In genomic region chr3R:31059036-31059806, dm6 we compare ENCODE assay signal across 1 fruit fly cellular context.
A peak's percentile ranks its signal among the peaks of the same experiment; 100 is the strongest.
TF ChIP-seq lines count a peak whose summit lies in the region.

No protein-coding gene starts in this region.

TF ChIP-seq in whole organism, embryonic, 481 proteins besides CTCF, POLR2A, EP300 and RAD21 (continued from another document and continues in another):
- TF ChIP-seq unc-4 (GFP tag; IDR thresholded peaks at IDR 0.05; lab: Robert Waterston, UW; ENCODE audit: partially characterized antibody) (no peak), pita (GFP tag; optimal IDR thresholded peaks at IDR 0.05; lab: Kevin White, UChicago) (no peak), CG1529 (GFP tag; optimal IDR thresholded peaks at IDR 0.05; lab: Kevin White, UChicago) (peak; percentile 82), CG11696 (GFP tag; IDR thresholded peaks at IDR 0.05; lab: Robert Waterston, UW) (peak; percentile 70; the same call in 1 of the 2 replicates), B-H2 (GFP tag; optimal IDR thresholded peaks at IDR 0.05; lab: Kevin White, UChicago) (peak; percentile 17), cas (GFP tag; IDR thresholded peaks at IDR 0.05; lab: Robert Waterston, UW) (peak; percentile 58; the same call in 1 of the 2 replicates), Xbp1 (GFP tag; optimal IDR thresholded peaks at IDR 0.05; lab: Kevin White, UChicago) (peak; percentile 74), schlank (tag; optimal IDR thresholded peaks at IDR 0.05; lab: Kevin White, UChicago) (peak; percentile 45), gro (GFP tag; optimal IDR thresholded peaks at IDR 0.05; lab: Kevin White, UChicago) (no peak), Awh (GFP tag; IDR thresholded peaks at IDR 0.05; lab: Robert Waterston, UW) (peak; percentile 88), CG32767 (GFP tag; IDR thresholded peaks at IDR 0.05; lab: Robert Waterston, UW) (0 out of 2 replicates have a peak, but pooled peaks have one; percentile 46), run (tag; optimal IDR thresholded peaks at IDR 0.05; lab: Kevin White, UChicago) (peak; percentile 73), crc (GFP tag; optimal IDR thresholded peaks at IDR 0.05; lab: Kevin White, UChicago) (no peak), exex (tag; optimal IDR thresholded peaks at IDR 0.05; lab: Kevin White, UChicago) (peak; percentile 59), CG11456 (GFP tag; IDR thresholded peaks at IDR 0.05; lab: Robert Waterston, UW) (peak; percentile 45; the same call in 1 of the 3 replicates), CG12071 (GFP tag; optimal IDR thresholded peaks at IDR 0.05; lab: Kevin White, UChicago) (peak; percentile 58), dan (GFP tag; IDR thresholded peaks at IDR 0.05; lab: Robert Waterston, UW) (0 out of 2 replicates have a peak, but pooled peaks have one; percentile 39), sna (GFP tag; IDR thresholded peaks at IDR 0.05; lab: Robert Waterston, UW; ENCODE audit: partially characterized antibody) (no peak), pzg (GFP tag; optimal IDR thresholded peaks at IDR 0.05; lab: Kevin White, UChicago) (no peak), bcd (GFP tag; optimal IDR thresholded peaks at IDR 0.05; lab: Kevin White, UChicago) (peak; percentile 77), CG12744 (GFP tag; optimal IDR thresholded peaks at IDR 0.05; lab: Kevin White, UChicago) (no peak), usp (GFP tag; optimal IDR thresholded peaks at IDR 0.05; lab: Kevin White, UChicago) (no peak), jumu (GFP tag; optimal IDR thresholded peaks at IDR 0.05; lab: Kevin White, UChicago) (no peak), CG8359 (GFP tag; optimal IDR thresholded peaks at IDR 0.05; lab: Kevin White, UChicago; ENCODE audit: borderline replicate concordance) (peak; percentile 69), slou (GFP tag; optimal IDR thresholded peaks at IDR 0.05; lab: Kevin White, UChicago) (peak; percentile 17), tio (GFP tag; optimal IDR thresholded peaks at IDR 0.05; lab: Kevin White, UChicago) (peak; percentile 79), CG12236 (GFP tag; optimal IDR thresholded peaks at IDR 0.05; lab: Kevin White, UChicago) (peak; percentile 18), grau (tag; optimal IDR thresholded peaks at IDR 0.05; lab: Kevin White, UChicago) (peak; percentile 81), zen2 (GFP tag; IDR thresholded peaks at IDR 0.05; lab: Robert Waterston, UW; ENCODE audit: partially characterized antibody) (no peak), CG2129 (GFP tag; IDR thresholded peaks at IDR 0.05; lab: Robert Waterston, UW; ENCODE audit: partially characterized antibody) (no peak), CG6854 (GFP tag; optimal IDR thresholded peaks at IDR 0.05; lab: Kevin White, UChicago) (peak; percentile 58), CG31224 (GFP tag; IDR thresholded peaks at IDR 0.05; lab: Robert Waterston, UW) (peak; percentile 67; the same call in 1 of the 2 replicates), CG32532 (GFP tag; IDR thresholded peaks at IDR 0.05; lab: Robert Waterston, UW) (peak; percentile 77), CG4707 (GFP tag; optimal IDR thresholded peaks at IDR 0.05; lab: Kevin White, UChicago) (peak; percentile 81), Taf1 (GFP tag; IDR thresholded peaks at IDR 0.05; lab: Robert Waterston, UW) (peak; percentile 72), CG4617 (GFP tag; optimal IDR thresholded peaks at IDR 0.05; lab: Kevin White, UChicago; ENCODE audit: borderline replicate concordance) (peak; percentile 39), eyg (GFP tag; optimal IDR thresholded peaks at IDR 0.05; lab: Kevin White, UChicago) (no peak), CG10209 (GFP tag; optimal IDR thresholded peaks at IDR 0.05; lab: Kevin White, UChicago) (peak; percentile 78), Sry-δ (GFP tag; optimal IDR thresholded peaks at IDR 0.05; lab: Kevin White, UChicago) (no peak), vfl (GFP tag; optimal IDR thresholded peaks at IDR 0.05; lab: Kevin White, UChicago) (no peak), CG14050 (GFP tag; IDR thresholded peaks at IDR 0.05; lab: Robert Waterston, UW) (peak; percentile 55; the same call in 2 of the 3 replicates), CG5180 (GFP tag; optimal IDR thresholded peaks at IDR 0.05; lab: Kevin White, UChicago) (peak; percentile 64), CG12155 (GFP tag; optimal IDR thresholded peaks at IDR 0.05; lab: Kevin White, UChicago) (peak; percentile 55), HmgZ (tag; optimal IDR thresholded peaks at IDR 0.05; lab: Kevin White, UChicago) (peak; percentile 38), sqz (GFP tag; optimal IDR thresholded peaks at IDR 0.05; lab: Kevin White, UChicago) (peak; percentile 57), CG9932 (GFP tag; IDR thresholded peaks at IDR 0.05; lab: Robert Waterston, UW) (peak; percentile 68), Neu2 (GFP tag; optimal IDR thresholded peaks at IDR 0.05; lab: Kevin White, UChicago; ENCODE audit: borderline replicate concordance) (no peak), Dp (GFP tag; optimal IDR thresholded peaks at IDR 0.05; lab: Kevin White, UChicago) (no peak), Dll (GFP tag; IDR thresholded peaks at IDR 0.05; lab: Robert Waterston, UW; ENCODE audit: partially characterized antibody) (no peak), CG17186 (GFP tag; optimal IDR thresholded peaks at IDR 0.05; lab: Kevin White, UChicago) (peak; percentile 42), CG3726 (GFP tag; IDR thresholded peaks at IDR 0.05; lab: Robert Waterston, UW) (peak; percentile 81), Lpt (GFP tag; optimal IDR thresholded peaks at IDR 0.05; lab: Kevin White, UChicago) (no peak), CG7987 (GFP tag; optimal IDR thresholded peaks at IDR 0.05; lab: Kevin White, UChicago) (peak; percentile 42), CG3995 (GFP tag; optimal IDR thresholded peaks at IDR 0.05; lab: Kevin White, UChicago) (peak; percentile 42), CG11093 (GFP tag; IDR thresholded peaks at IDR 0.05; lab: Robert Waterston, UW) (peak; percentile 56; the same call in 1 of the 3 replicates), B-H1 (GFP tag; IDR thresholded peaks at IDR 0.05; lab: Robert Waterston, UW) (peak; percentile 61), en (GFP tag; optimal IDR thresholded peaks at IDR 0.05; lab: Kevin White, UChicago) (no peak), E2f1 (GFP tag; IDR thresholded peaks at IDR 0.05; lab: Robert Waterston, UW) (peak; percentile 27; the same call in 1 of the 2 replicates), CG1792 (GFP tag; optimal IDR thresholded peaks at IDR 0.05; lab: Kevin White, UChicago) (no peak), CG17829 (tag; optimal IDR thresholded peaks at IDR 0.05; lab: Kevin White, UChicago) (peak; percentile 91), Pdp1 (GFP tag; optimal IDR thresholded peaks at IDR 0.05; lab: Kevin White, UChicago) (peak; percentile 35 to 41), chn (GFP tag; optimal IDR thresholded peaks at IDR 0.05; lab: Kevin White, UChicago) (peak; percentile 18), nom (GFP tag; optimal IDR thresholded peaks at IDR 0.05; lab: Kevin White, UChicago) (no peak), pan (optimal IDR thresholded peaks at IDR 0.05; lab: Kevin White, UChicago) (no peak), pan (GFP tag; optimal IDR thresholded peaks at IDR 0.05 in 1 of 2, IDR thresholded peaks at IDR 0.05 in 1 of 2) (peak in 1 of 2 experiments; percentile 79), CG13296 (GFP tag; optimal IDR thresholded peaks at IDR 0.05; lab: Kevin White, UChicago) (peak; percentile 60), hth (optimal IDR thresholded peaks at IDR 0.05; lab: Kevin White, UChicago) (no peak), CG43689 (GFP tag; IDR thresholded peaks at IDR 0.05; lab: Robert Waterston, UW) (no peak), CG1603 (tag; optimal IDR thresholded peaks at IDR 0.05; lab: Kevin White, UChicago) (peak; percentile 64), CG9215 (GFP tag; IDR thresholded peaks at IDR 0.05; lab: Robert Waterston, UW) (peak; percentile 53; the same call in 1 of the 2 replicates), jigr1 (GFP tag; IDR thresholded peaks at IDR 0.05; lab: Robert Waterston, UW) (peak; percentile 69; the same call in 1 of the 3 replicates), CG34224 (GFP tag; IDR thresholded peaks at IDR 0.05; lab: Robert Waterston, UW; ENCODE audit: partially characterized antibody) (no peak), Adf1 (GFP tag; IDR thresholded peaks at IDR 0.05; lab: Robert Waterston, UW) (no peak), Hmr (GFP tag; optimal IDR thresholded peaks at IDR 0.05; lab: Kevin White, UChicago) (peak; percentile 81), Poxn (GFP tag; IDR thresholded peaks at IDR 0.05; lab: Robert Waterston, UW) (no peak), CG4360 (GFP tag; IDR thresholded peaks at IDR 0.05; lab: Robert Waterston, UW) (peak; percentile 93), her (GFP tag; optimal IDR thresholded peaks at IDR 0.05; lab: Kevin White, UChicago) (no peak), nerfin-2 (GFP tag; IDR thresholded peaks at IDR 0.05; lab: Robert Waterston, UW; ENCODE audit: partially characterized antibody) (no peak), CG8388 (GFP tag; optimal IDR thresholded peaks at IDR 0.05; lab: Kevin White, UChicago) (peak; percentile 86), shn (GFP tag; optimal IDR thresholded peaks at IDR 0.05; lab: Kevin White, UChicago) (no peak), gce (GFP tag; IDR thresholded peaks at IDR 0.05; lab: Robert Waterston, UW) (0 out of 3 replicates have a peak, but pooled peaks have one; percentile 70), pho (GFP tag; optimal IDR thresholded peaks at IDR 0.05; lab: Kevin White, UChicago) (no peak), amos (GFP tag; IDR thresholded peaks at IDR 0.05; lab: Robert Waterston, UW; ENCODE audit: partially characterized antibody) (no peak), Antp (GFP tag; optimal IDR thresholded peaks at IDR 0.05; lab: Kevin White, UChicago) (no peak), zen (tag; optimal IDR thresholded peaks at IDR 0.05; lab: Kevin White, UChicago) (peak; percentile 64), CG15601 (tag; optimal IDR thresholded peaks at IDR 0.05; lab: Kevin White, UChicago) (peak; percentile 78), ttk (GFP tag; IDR thresholded peaks at IDR 0.05; lab: Robert Waterston, UW) (peak; percentile 82), pb (GFP tag; optimal IDR thresholded peaks at IDR 0.05; lab: Kevin White, UChicago) (no peak), Max (GFP tag; optimal IDR thresholded peaks at IDR 0.05; lab: Kevin White, UChicago) (peak; percentile 76), sima (GFP tag; optimal IDR thresholded peaks at IDR 0.05; lab: Kevin White, UChicago) (no peak), oc (tag; optimal IDR thresholded peaks at IDR 0.05; lab: Kevin White, UChicago) (peak; percentile 82), CG12942 (GFP tag; optimal IDR thresholded peaks at IDR 0.05; lab: Kevin White, UChicago) (peak; percentile 69), az2 (GFP tag; optimal IDR thresholded peaks at IDR 0.05; lab: Kevin White, UChicago) (peak; percentile 80), D (optimal IDR thresholded peaks at IDR 0.05; lab: Kevin White, UChicago) (no peak), D (GFP tag; optimal IDR thresholded peaks at IDR 0.05; lab: Kevin White, UChicago) (peak; percentile 84), wdn (GFP tag; IDR thresholded peaks at IDR 0.05; lab: Robert Waterston, UW) (peak; percentile 67), CG10565 (GFP tag; optimal IDR thresholded peaks at IDR 0.05; lab: Kevin White, UChicago) (no peak), salm (tag; optimal IDR thresholded peaks at IDR 0.05; lab: Kevin White, UChicago) (peak; percentile 71), Ptx1 (GFP tag; IDR thresholded peaks at IDR 0.05; lab: Robert Waterston, UW) (peak; percentile 85), HLHmδ (GFP tag; optimal IDR thresholded peaks at IDR 0.05; lab: Kevin White, UChicago) (no peak), Kr (GFP tag; optimal IDR thresholded peaks at IDR 0.05; lab: Kevin White, UChicago) (peak; percentile 74), tap (tag; optimal IDR thresholded peaks at IDR 0.05; lab: Kevin White, UChicago) (peak; percentile 83), CG11085 (GFP tag; IDR thresholded peaks at IDR 0.05; lab: Robert Waterston, UW) (peak; percentile 56), Ssrp (tag; optimal IDR thresholded peaks at IDR 0.05; lab: Kevin White, UChicago) (peak; percentile 87), tgo (GFP tag; IDR thresholded peaks at IDR 0.05; lab: Robert Waterston, UW) (peak; percentile 80), CG16863 (GFP tag; optimal IDR thresholded peaks at IDR 0.05; lab: Kevin White, UChicago) (no peak), Scr (GFP tag; IDR thresholded peaks at IDR 0.05; lab: Robert Waterston, UW; ENCODE audit: partially characterized antibody) (no peak), sim (GFP tag; IDR thresholded peaks at IDR 0.05; lab: Robert Waterston, UW) (peak; percentile 70), Fer1 (GFP tag; optimal IDR thresholded peaks at IDR 0.05; lab: Kevin White, UChicago) (peak; percentile 70), CG18262 (tag; optimal IDR thresholded peaks at IDR 0.05; lab: Kevin White, UChicago) (peak; percentile 92), Dad (GFP tag; optimal IDR thresholded peaks at IDR 0.05; lab: Kevin White, UChicago) (no peak), Lim3 (GFP tag; IDR thresholded peaks at IDR 0.05; lab: Robert Waterston, UW) (no peak), CG15073 (GFP tag; optimal IDR thresholded peaks at IDR 0.05; lab: Kevin White, UChicago) (peak; percentile 24), fd96Cb (tag; optimal IDR thresholded peaks at IDR 0.05; lab: Kevin White, UChicago) (peak; percentile 87), CG17912 (GFP tag; optimal IDR thresholded peaks at IDR 0.05; lab: Kevin White, UChicago) (peak; percentile 68), CG9797 (GFP tag; optimal IDR thresholded peaks at IDR 0.05; lab: Kevin White, UChicago) (no peak), CG2678 (tag; optimal IDR thresholded peaks at IDR 0.05; lab: Kevin White, UChicago) (peak; percentile 90), CG11560 (tag; IDR thresholded peaks at IDR 0.05; lab: Robert Waterston, UW) (no peak), CG10959 (GFP tag; IDR thresholded peaks at IDR 0.05; lab: Robert Waterston, UW) (peak; percentile 71), prd (optimal IDR thresholded peaks at IDR 0.05; lab: Kevin White, UChicago) (no peak), prd (GFP tag; IDR thresholded peaks at IDR 0.05; lab: Robert Waterston, UW) (peak; percentile 89), cad (GFP tag; optimal IDR thresholded peaks at IDR 0.05; lab: Kevin White, UChicago) (no peak), CG8944 (GFP tag; optimal IDR thresholded peaks at IDR 0.05; lab: Kevin White, UChicago) (no peak), CG6683 (GFP tag; optimal IDR thresholded peaks at IDR 0.05; lab: Kevin White, UChicago) (peak; percentile 47), CG8765 (GFP tag; IDR thresholded peaks at IDR 0.05; lab: Robert Waterston, UW) (peak; percentile 58), caup (GFP tag; optimal IDR thresholded peaks at IDR 0.05; lab: Kevin White, UChicago; ENCODE audit: severe bottlenecking) (peak; percentile 80), CG1024 (GFP tag; IDR thresholded peaks at IDR 0.05; lab: Robert Waterston, UW) (peak; percentile 72), CG15011 (GFP tag; optimal IDR thresholded peaks at IDR 0.05; lab: Kevin White, UChicago) (peak; percentile 77), Fer3 (tag; optimal IDR thresholded peaks at IDR 0.05; lab: Kevin White, UChicago) (peak; percentile 79), al (GFP tag; IDR thresholded peaks at IDR 0.05; lab: Robert Waterston, UW) (peak; percentile 36; the same call in 1 of the 2 replicates)
